Worm (Caenorhabditis elegans): ENCODE data around the gene hpr-9.

DNA sequence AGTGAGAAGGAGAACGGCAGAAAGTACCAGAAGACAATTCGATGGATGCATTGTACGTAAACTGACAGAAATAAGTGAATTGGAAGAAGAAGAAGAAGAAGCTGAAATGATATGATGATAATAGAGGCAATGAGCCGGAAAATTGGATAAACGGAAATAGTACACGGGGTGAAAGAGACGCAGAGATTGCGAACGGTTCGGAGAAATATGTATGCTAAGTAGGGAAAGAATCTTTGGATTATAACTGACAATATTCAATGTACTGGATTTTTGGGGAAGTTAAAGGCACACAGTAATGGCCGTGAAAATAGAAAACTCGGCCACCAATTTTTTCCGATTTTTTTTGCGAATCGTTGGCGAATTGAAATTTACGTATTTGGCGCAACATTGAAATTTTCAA, 46.0 kb upstream of the hpr-9 start, which contains the start of gene Y45F3A.4:
- TF ChIP-seq cog-1 (tag; optimal IDR thresholded peaks at IDR 0.05) = no peak
- no peak for TF ChIP-seq T22C8.4 (GFP tag; IDR thresholded peaks at IDR 0.05)
- TF ChIP-seq ztf-29 (GFP tag; IDR thresholded peaks at IDR 0.05) = no peak
- TF ChIP-seq flt-1 (GFP tag; IDR thresholded peaks at IDR 0.05) = no peak
- no peak for TF ChIP-seq klf-2 (GFP tag; conservative IDR thresholded peaks at IDR 0.05)
- no peak for TF ChIP-seq tab-1 (GFP tag; IDR thresholded peaks at IDR 0.05)
- TF ChIP-seq med-1 (GFP tag; optimal IDR thresholded peaks at IDR 0.05; ENCODE audit: insufficient read depth) = no peak
- TF ChIP-seq ztf-23 (GFP tag; IDR thresholded peaks at IDR 0.05) = no peak

Measured in whole organism, midembryonic.